Worm (Caenorhabditis elegans) whole organism, L4/young adult: ENCODE data around the gene ced-6.

ENCODE experiments used
- W03F9.2 ChIP-seq: fragments of 150-350 bp; optimal IDR thresholded peaks from 2 replicates; lab custom pipeline; 2014; ENCODE audit warnings: missing biosample characterization, missing genetic modification characterization
- dao-5 ChIP-seq: sonication (generic microtip); optimal IDR thresholded peaks from 2 replicates; lab custom pipeline; 2016; ENCODE audit warnings: missing genotype, missing genetic modification characterization, moderate library complexity, missing compliant biosample characterization
- him-1 ChIP-seq: sonication (generic microtip); optimal IDR thresholded peaks from 2 replicates; lab custom pipeline; 2016; ENCODE audit warnings: missing genotype, missing genetic modification reagents, missing genetic modification characterization, missing compliant biosample characterization

The ced-6 gene

ce11 chrIII:5601999-5602398, 6.4 kb downstream of the ced-6 start:
- no peak for TF ChIP-seq him-1 (tag; lab: Kevin White, UChicago)
- TF ChIP-seq dao-5, result peak; percentile 67
- TF ChIP-seq W03F9.2, result peak; percentile 25

DNA sequence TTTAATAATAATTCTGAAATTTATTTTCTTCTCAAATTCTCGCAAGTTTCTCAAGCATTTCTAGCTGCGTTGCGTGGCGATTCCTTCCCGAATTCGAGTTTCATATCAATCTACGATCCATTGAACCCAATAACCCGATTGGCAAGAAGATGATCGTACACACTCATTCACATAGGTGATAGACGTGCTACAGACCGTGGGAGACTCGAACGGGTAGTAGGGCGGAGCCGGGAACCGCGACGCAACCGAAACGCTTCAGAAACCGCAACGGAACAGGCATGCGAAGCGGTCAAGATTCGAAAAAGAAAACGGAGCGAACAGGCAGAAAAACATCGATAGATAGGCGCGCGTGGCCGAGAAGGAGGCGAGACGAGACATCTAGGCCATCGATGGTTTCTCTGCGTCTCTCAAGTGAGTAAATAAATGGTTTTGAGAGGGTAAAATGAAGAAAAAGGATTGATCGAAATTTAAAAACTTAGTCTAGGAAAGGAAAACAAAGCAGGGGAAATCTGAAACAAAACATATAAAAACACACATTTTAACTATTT, 7.9 kb downstream of the ced-6 start, which contains the start of gene madf-11:
Gene madf-11 (minus strand): TSS at position 51 of the 548 bp plus-strand sequence.
- TF ChIP-seq W03F9.2 (no peak), dao-5 (no peak), him-1 (tag; lab: Kevin White, UChicago) (no peak)

DNA sequence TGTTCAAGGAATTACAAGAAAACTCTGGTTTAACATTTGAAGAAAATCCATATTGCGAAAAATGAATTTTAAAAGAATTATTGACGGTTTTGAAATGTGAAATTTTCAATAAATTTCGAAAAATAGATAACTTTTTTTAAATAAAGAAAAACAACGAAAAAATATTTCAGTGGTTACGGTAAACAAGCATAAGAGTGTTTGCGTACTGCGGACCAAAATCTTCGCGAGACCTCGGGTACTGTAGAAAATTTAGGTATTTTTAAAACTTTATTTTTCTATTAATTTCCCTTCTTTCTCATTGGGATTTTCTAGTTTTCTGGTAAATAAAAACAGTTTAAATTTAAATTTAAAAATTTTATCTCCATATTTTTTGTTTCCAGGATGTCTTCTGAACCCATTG, 8.5 kb downstream of the ced-6 start, which contains the start of gene xnd-1:
Gene xnd-1 (plus strand): TSS at position 381 of the 400 bp plus-strand sequence.
- TF ChIP-seq W03F9.2 (peak; percentile 49), him-1 (tag; lab: Kevin White, UChicago) (no peak)

- TF ChIP-seq W03F9.2 (no peak), him-1 (tag; lab: Kevin White, UChicago) (no peak), dao-5 (no peak)
Observed at ce11 chrIII:5610276-5610675, 14.7 kb downstream of the ced-6 start, which contains the start of gene C05D2.8. Gene C05D2.8, minus strand, starts transcription at chrIII:5610346.

DNA sequence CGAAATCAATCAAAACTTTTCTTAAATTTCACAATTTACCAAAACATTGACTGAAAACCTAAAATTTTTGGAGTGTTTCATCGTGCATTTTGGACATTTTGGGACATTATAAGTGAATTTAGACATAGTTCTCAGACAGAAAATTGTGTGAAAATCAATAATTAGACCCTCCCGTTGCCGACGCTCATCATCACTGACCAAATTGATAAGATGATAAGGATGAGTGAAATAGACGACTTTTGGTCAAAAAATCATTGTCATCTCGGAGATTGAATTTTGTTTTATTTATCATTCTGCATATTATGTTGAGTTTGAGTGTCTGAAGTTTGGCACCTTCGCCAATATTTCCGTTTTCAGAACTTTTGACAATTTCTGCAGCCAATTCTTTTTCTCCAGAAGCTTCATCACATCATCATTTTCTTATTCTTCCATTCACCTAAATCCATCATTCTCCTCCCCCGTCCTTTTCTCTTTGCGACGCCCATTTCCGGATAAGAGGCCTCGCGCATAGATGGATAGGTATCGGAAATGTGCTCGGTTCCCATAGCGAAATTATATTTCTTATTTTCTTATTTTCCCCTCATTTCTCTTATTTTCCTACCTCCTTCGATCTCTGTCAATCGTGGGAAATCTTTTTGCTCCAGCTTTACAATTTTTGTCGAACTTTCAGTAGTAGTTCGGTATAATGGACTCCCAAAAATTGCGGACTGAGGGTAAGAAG, 16.2 kb downstream of the ced-6 start, which contains the start of gene bas-1:
Gene bas-1 (plus strand): TSS at position 671 of the 721 bp plus-strand sequence.
- TF ChIP-seq him-1 (tag; lab: Kevin White, UChicago), result no peak
- no peak for TF ChIP-seq dao-5
- TF ChIP-seq W03F9.2, result no peak

DNA sequence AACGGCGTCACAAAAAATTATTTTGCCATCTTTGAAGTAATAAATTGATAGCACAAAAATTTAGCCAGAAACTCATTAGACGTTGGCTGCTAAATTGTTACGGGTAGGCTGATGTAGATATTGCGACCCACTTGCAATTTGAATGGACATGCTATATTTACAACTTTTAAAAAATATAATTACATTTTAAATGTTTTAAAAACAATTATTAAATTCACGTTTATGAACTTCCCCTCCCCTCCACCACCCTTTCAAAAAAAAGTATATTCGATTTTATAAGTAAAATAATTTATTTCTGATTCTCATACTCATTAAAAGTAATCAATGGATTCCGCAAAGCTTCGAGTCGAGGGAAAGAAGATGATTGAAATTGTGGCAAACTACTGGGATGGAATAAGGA, 19.1 kb downstream of the ced-6 start, which contains the start of gene basl-1:
Gene basl-1 (plus strand): TSS at position 301 of the 400 bp plus-strand sequence.
- TF ChIP-seq W03F9.2, result no peak
- TF ChIP-seq dao-5, result no peak
- TF ChIP-seq him-1 (tag; lab: Kevin White, UChicago), result no peak

DNA sequence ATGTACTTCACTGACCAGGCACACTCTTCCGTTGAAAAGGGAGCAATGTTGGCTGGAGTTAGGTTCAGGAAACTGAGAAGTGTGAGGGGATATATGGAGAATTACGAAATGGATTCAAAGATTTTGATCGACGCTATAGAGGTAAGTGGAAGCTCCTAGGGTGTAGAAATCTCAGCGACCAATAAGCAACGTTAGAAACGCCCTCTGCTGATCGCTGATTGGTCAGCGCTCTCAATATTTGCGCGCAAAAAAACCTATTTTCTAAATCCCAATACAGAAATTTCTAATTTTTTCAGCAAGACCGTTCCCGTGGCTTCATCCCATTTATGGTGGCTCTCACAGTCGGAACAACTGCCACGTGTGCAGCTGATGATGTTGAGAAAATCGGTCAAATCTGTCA, 20.1 kb downstream of the ced-6 start:
- no peak for TF ChIP-seq him-1 (tag; lab: Kevin White, UChicago)
- no peak for TF ChIP-seq W03F9.2
- no peak for TF ChIP-seq dao-5

DNA sequence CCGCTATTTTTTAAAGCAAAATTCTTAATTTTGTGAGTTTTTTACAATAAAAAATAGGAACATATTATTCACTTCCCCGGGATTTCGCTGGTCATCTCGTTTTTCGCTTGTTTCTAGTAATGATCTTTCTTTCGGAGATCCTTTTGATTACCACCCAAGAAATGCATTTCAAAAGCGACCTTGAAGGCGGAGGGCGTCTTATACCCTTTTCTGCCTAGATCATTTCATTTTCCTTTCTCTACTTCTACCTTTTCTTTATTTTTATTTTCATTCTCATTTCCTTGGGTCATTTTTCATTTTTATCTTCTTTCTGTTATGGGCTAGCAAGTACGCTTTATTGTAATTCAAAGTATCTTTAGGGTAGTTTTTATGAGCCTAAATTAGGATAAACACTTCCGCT, 24.6 kb downstream of the ced-6 start:
- TF ChIP-seq W03F9.2, result no peak
- no peak for TF ChIP-seq him-1 (tag; lab: Kevin White, UChicago)
- TF ChIP-seq dao-5, result no peak

ce11 chrIII:5621236-5621635, 25.7 kb downstream of the ced-6 start:
- peak; percentile 35 for TF ChIP-seq W03F9.2
- TF ChIP-seq dao-5, result no peak
- TF ChIP-seq him-1 (tag; lab: Kevin White, UChicago), result peak; percentile 57

DNA sequence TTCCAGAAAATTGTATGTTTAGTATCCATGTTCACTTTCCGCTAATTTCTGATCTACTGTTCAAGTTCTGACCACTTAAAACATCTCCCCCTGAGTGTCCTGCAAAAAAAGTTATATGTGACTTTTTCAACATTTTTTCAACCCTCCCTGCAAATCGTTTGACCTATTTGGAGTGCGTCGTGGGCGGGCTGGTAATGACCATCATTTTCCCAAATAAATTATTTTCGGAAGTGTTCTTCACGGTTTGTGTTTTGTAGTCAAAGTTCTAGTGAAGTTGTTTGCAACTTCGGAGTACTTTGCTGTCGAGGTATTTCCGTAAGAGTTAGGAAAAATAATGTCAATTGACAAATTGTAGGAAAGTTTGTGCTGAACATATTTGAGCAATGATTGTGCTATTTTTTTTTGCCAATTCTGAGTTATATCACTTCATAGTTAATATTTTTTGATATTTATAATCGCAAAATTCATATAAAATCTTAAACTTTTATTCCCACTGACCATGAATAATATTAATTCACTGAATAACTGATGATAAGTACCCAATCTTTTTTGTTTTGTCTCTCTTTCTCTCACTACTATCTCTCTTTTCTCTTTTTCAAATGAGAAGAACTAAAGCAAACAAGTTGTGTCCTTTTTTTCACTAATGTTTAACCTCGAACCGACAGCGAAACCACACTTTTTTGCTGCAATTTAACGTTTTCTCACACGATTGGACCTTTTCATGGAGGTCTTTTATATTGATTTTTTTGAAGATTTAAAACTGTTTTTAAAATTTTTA, 26.9 kb downstream of the ced-6 start:
- TF ChIP-seq him-1 (tag; lab: Kevin White, UChicago), result no peak
- no peak for TF ChIP-seq dao-5
- TF ChIP-seq W03F9.2, result no peak

DNA sequence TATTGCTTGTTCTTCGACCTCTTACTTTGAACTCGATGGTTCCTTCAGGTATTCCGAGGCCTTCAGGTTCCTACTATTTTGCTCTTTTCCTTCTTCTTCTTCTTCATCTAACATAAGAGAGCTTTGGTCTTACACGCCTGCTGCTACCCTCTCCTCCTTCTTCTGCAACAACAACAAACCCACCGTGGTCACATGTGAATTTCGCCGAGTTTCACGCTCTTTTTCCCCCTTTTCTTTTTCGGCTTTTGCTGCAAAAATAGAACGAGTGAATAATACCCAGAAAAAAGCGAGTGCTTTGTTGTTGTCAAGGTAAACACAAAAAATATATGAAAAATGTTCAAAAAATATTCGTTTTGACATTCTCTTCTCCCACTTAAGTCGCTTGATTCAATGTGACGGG, 27.8 kb downstream of the ced-6 start:
- TF ChIP-seq dao-5 (no peak), W03F9.2 (no peak), him-1 (tag; lab: Kevin White, UChicago) (no peak)

ce11 chrIII:5624835-5625234, 29.3 kb downstream of the ced-6 start, which contains the start of gene daf-4:
Gene daf-4, plus strand, starts transcription at chrIII:5625135.
- TF ChIP-seq W03F9.2, result no peak
- TF ChIP-seq dao-5, result no peak
- TF ChIP-seq him-1 (tag; lab: Kevin White, UChicago), result no peak

ce11 chrIII:5629225-5629624, 33.7 kb downstream of the ced-6 start:
- TF ChIP-seq him-1 (tag; lab: Kevin White, UChicago), result no peak
- no peak for TF ChIP-seq dao-5
- TF ChIP-seq W03F9.2, result no peak

DNA sequence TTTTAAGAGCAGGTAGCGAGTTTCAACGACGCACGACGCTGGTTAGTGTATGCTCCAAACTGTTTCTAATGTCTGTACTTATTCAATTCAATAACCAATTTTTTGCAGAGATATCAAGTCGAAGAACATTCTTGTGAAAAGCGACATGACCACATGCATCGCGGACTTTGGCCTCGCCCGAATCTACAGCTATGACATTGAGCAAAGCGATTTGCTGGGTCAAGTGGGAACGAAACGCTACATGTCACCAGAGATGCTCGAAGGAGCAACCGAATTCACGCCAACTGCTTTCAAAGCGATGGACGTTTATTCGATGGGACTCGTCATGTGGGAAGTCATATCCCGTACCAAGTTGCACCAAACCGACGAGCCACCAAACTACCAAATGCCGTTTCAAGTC, 34.8 kb downstream of the ced-6 start:
- TF ChIP-seq dao-5, result no peak
- no peak for TF ChIP-seq him-1 (tag; lab: Kevin White, UChicago)
- no peak for TF ChIP-seq W03F9.2
